Worm (Caenorhabditis elegans): ENCODE measurements around the gene nhr-257.

DNA sequence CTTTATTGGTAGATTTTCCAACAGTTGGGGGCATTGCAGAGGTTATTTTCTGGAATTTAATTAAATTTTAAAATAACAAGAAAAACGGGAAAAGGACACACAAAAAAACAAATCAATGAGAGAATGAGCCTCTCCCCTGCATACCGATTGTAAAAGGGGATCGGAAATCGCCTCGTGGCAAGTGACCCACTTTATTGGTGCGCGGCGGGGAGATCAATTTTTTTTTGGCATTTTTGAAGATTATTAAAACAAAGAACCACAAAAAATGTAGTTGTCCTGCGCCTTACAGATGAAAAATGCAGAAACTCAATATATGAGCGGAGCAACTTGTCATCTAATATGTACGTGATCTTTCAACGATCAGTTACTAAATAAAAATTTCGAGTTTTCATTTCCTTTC is 31.5 kb upstream of the nhr-257 start, which contains the start of gene F54D10.7:
- TF ChIP-seq pha-4 (tag; optimal IDR thresholded peaks at IDR 0.05), result no peak
- no peak for TF ChIP-seq ztf-11 (tag; optimal IDR thresholded peaks at IDR 0.05)
- no peak for TF ChIP-seq zip-8 (tag; optimal IDR thresholded peaks at IDR 0.05)
- TF ChIP-seq nhr-28 (tag; optimal IDR thresholded peaks at IDR 0.05), result no peak
- no peak for TF ChIP-seq nhr-237 (tag; optimal IDR thresholded peaks at IDR 0.05)
- no peak for TF ChIP-seq mep-1 (tag; optimal IDR thresholded peaks at IDR 0.05)
- no peak for TF ChIP-seq drap-1 (GFP tag; optimal IDR thresholded peaks at IDR 0.05)
- TF ChIP-seq unc-39 (tag; optimal IDR thresholded peaks at IDR 0.05), result no peak
- no peak for TF ChIP-seq lin-13 (tag; optimal IDR thresholded peaks at IDR 0.05)
- no peak for TF ChIP-seq nhr-76 (tag; optimal IDR thresholded peaks at IDR 0.05)

All from whole organism, mixed stage, embryonic.